Worm (Caenorhabditis elegans) whole organism, early embryonic: ENCODE results near the gene F42A9.11.

ENCODE experiments used
- F13C5.2 ChIP-seq: sonication (generic microtip); optimal IDR thresholded peaks from 2 replicates; lab custom pipeline; 2017; ENCODE audit warnings: mild to moderate bottlenecking, missing genetic modification characterization, inconsistent platforms, missing compliant biosample characterization
- aly-1 ChIP-seq: sonication (generic microtip); optimal IDR thresholded peaks from 2 replicates; lab custom pipeline; 2016; ENCODE audit warnings: missing genetic modification characterization, missing compliant biosample characterization
- ama-1 ChIP-seq: fragments of 150-350 bp; optimal IDR thresholded peaks from 2 replicates; lab custom pipeline; 2014
- ceh-13 ChIP-seq: fragments of 200-800 bp; sonication (Bioruptor generic); optimal IDR thresholded peaks from 2 replicates; lab custom pipeline; 2018; ENCODE audit warnings: mild to moderate bottlenecking, missing genetic modification characterization, missing compliant biosample characterization
- ceh-36 ChIP-seq: sonication (generic microtip); optimal IDR thresholded peaks from 2 replicates; lab custom pipeline; 2016; ENCODE audit warnings: missing genetic modification characterization, inconsistent platforms, missing compliant biosample characterization
- ets-7 ChIP-seq: sonication (generic microtip); optimal IDR thresholded peaks from 2 replicates; lab custom pipeline; 2016; ENCODE audit warnings: missing genotype, missing genetic modification characterization, missing compliant biosample characterization
- flt-1 ChIP-seq: fragments of 200-800 bp; sonication (Bioruptor generic); IDR thresholded peaks from 2 replicates; pipeline ENCODE4 v1.3.6; 2022; ENCODE audit warnings: missing genetic modification characterization, missing compliant biosample characterization
- hmbx-1 ChIP-seq: sonication (generic microtip); optimal IDR thresholded peaks from 2 replicates; lab custom pipeline; 2016; ENCODE audit warnings: mild to moderate bottlenecking, missing genetic modification characterization, missing compliant biosample characterization
- pes-1 ChIP-seq: fragments of 200-800 bp; sonication (Bioruptor generic); IDR thresholded peaks from 2 replicates; pipeline ENCODE4 v1.3.6; 2022; ENCODE audit warnings: missing genetic modification reagents, missing genetic modification characterization, missing compliant biosample characterization
- scrt-1 ChIP-seq: fragments of 200-800 bp; sonication (Bioruptor generic); IDR thresholded peaks from 2 replicates; pipeline ENCODE4 v1.3.6; 2022; ENCODE audit warnings: missing genetic modification characterization, missing compliant biosample characterization
- sea-1 ChIP-seq: fragments of 200-800 bp; sonication (Bioruptor generic); conservative IDR thresholded peaks from 2 replicates; pipeline ENCODE4 v1.3.6; 2022; ENCODE audit warnings: missing genetic modification characterization, missing compliant biosample characterization
- tbx-11 ChIP-seq: fragments of 200-800 bp; sonication (Bioruptor generic); IDR thresholded peaks from 2 replicates; pipeline ENCODE4 v1.3.6; 2022; ENCODE audit warnings: missing genetic modification characterization, missing compliant biosample characterization
- tbx-37 ChIP-seq: fragments of 200-800 bp; sonication (Bioruptor generic); conservative IDR thresholded peaks from 2 replicates; pipeline ENCODE4 v1.3.6; 2022; ENCODE audit warnings: missing genetic modification reagents, missing genetic modification characterization, missing compliant biosample characterization

- no peak for TF ChIP-seq ama-1 (lab: Kevin White, UChicago)
- TF ChIP-seq ets-7 = no peak
- TF ChIP-seq pes-1 (GFP tag; lab: Robert Waterston, UW) = no peak
- TF ChIP-seq hmbx-1 (tag; lab: Kevin White, UChicago) = no peak
- no peak for TF ChIP-seq flt-1 (GFP tag; lab: Robert Waterston, UW)
- TF ChIP-seq tbx-37 (GFP tag; lab: Robert Waterston, UW) = no peak
- TF ChIP-seq aly-1 (tag; lab: Kevin White, UChicago) = no peak
- TF ChIP-seq sea-1 (GFP tag; lab: Robert Waterston, UW) = no peak
- no peak for TF ChIP-seq tbx-11
- no peak for TF ChIP-seq scrt-1
- no peak for TF ChIP-seq F13C5.2
- TF ChIP-seq ceh-13 (GFP tag; lab: Kevin White, UChicago) = no peak
- TF ChIP-seq ceh-36 = no peak
These were observed 42.1 kb upstream of the F42A9.11 start, which contains the start of gene catp-7 for ce11 chrIV:8585076-8586033.
